Fruit fly (Drosophila melanogaster) whole organism, embryonic: ENCODE results near the gene CG32568.

ENCODE experiments used
- Adf1 ChIP-seq: fragments of 200-800 bp; sonication (Bioruptor generic); IDR thresholded peaks from 2 replicates; pipeline ENCODE4 v1.3.6; 2022; ENCODE audit warnings: missing biosample characterization, missing genetic modification characterization
- B-H2 ChIP-seq: fragments of 200-800 bp; sonication (Bioruptor generic); optimal IDR thresholded peaks from 2 replicates; lab custom pipeline; 2018; ENCODE audit warnings: missing biosample characterization, mild to moderate bottlenecking, missing genetic modification characterization
- CG10147 ChIP-seq: fragments of 200-800 bp; sonication (Bioruptor generic); optimal IDR thresholded peaks from 2 replicates; lab custom pipeline; 2019; ENCODE audit warnings: missing biosample characterization, mild to moderate bottlenecking, missing genetic modification characterization, moderate library complexity
- CG10321 ChIP-seq: fragments of 200-800 bp; sonication (Bioruptor generic); IDR thresholded peaks from 2 replicates; pipeline ENCODE4 v1.3.6; 2022; ENCODE audit warnings: missing biosample characterization, missing genetic modification characterization
- CG12104 ChIP-seq: fragments of 200-800 bp; sonication (Bioruptor generic); optimal IDR thresholded peaks from 3 replicates; lab custom pipeline; 2016; ENCODE audit warnings: missing biosample characterization, missing genetic modification characterization
- CG12155 ChIP-seq: fragments of 200-800 bp; sonication (Bioruptor generic); optimal IDR thresholded peaks from 3 replicates; lab custom pipeline; 2016; ENCODE audit warnings: missing biosample characterization, missing genetic modification characterization
- CG12659 ChIP-seq: fragments of 200-800 bp; sonication (Bioruptor generic); optimal IDR thresholded peaks from 3 replicates; lab custom pipeline; 2017; ENCODE audit warnings: mild to moderate bottlenecking, missing biosample characterization, missing genetic modification reagents, missing genetic modification characterization
- CG13123 ChIP-seq: fragments of 200-800 bp; sonication (Bioruptor generic); optimal IDR thresholded peaks from 2 replicates; lab custom pipeline; 2016; ENCODE audit warnings: missing biosample characterization, missing genetic modification characterization
- CG13624 ChIP-seq: fragments of 200-800 bp; sonication (Bioruptor generic); optimal IDR thresholded peaks from 2 replicates; lab custom pipeline; 2016; ENCODE audit warnings: missing biosample characterization, missing genetic modification characterization
- CG14050 ChIP-seq: fragments of 200-800 bp; sonication (Bioruptor generic); IDR thresholded peaks from 3 replicates; pipeline ENCODE4 v1.3.6; 2022; ENCODE audit warnings: missing biosample characterization, missing genetic modification characterization
- CG1529 ChIP-seq: fragments of 200-800 bp; sonication (Bioruptor generic); optimal IDR thresholded peaks from 3 replicates; lab custom pipeline; 2018; ENCODE audit warnings: missing biosample characterization, missing genetic modification characterization
- CG1603 ChIP-seq: fragments of 200-800 bp; sonication (Bioruptor generic); optimal IDR thresholded peaks from 2 replicates; lab custom pipeline; 2019; ENCODE audit warnings: missing biosample characterization, mild to moderate bottlenecking, missing genetic modification characterization, moderate library complexity
- CG16779 ChIP-seq: fragments of 200-800 bp; sonication (Bioruptor generic); IDR thresholded peaks from 2 replicates; pipeline ENCODE4 v1.3.6; 2022; ENCODE audit warnings: missing biosample characterization, missing genetic modification characterization
- CG18619 ChIP-seq: fragments of 200-800 bp; sonication (Bioruptor generic); optimal IDR thresholded peaks from 3 replicates; lab custom pipeline; 2017; ENCODE audit warnings: missing biosample characterization, mild to moderate bottlenecking, missing genetic modification characterization
- CG31441 ChIP-seq: fragments of 200-800 bp; sonication (Bioruptor generic); IDR thresholded peaks from 2 replicates; pipeline ENCODE4 v1.3.6; 2022; ENCODE audit warnings: missing biosample characterization, missing genetic modification characterization
- CG3838 ChIP-seq: fragments of 200-800 bp; sonication (Bioruptor generic); optimal IDR thresholded peaks from 3 replicates; lab custom pipeline; 2016; ENCODE audit warnings: missing biosample characterization, missing genetic modification characterization
- CHES-1-like ChIP-seq: fragments of 200-800 bp; sonication (Bioruptor generic); optimal IDR thresholded peaks from 2 replicates; lab custom pipeline; 2016; ENCODE audit warnings: missing biosample characterization, missing genetic modification characterization
- Camta ChIP-seq: fragments of 200-800 bp; sonication (Bioruptor generic); optimal IDR thresholded peaks from 2 replicates; lab custom pipeline; 2016; ENCODE audit warnings: missing biosample characterization, missing genetic modification characterization
- CrebB ChIP-seq: fragments of 200-800 bp; sonication (Bioruptor generic); optimal IDR thresholded peaks from 3 replicates; lab custom pipeline; 2018; ENCODE audit warnings: missing biosample characterization, mild to moderate bottlenecking, missing genetic modification characterization
- Deaf1 ChIP-seq: fragments of 200-800 bp; optimal IDR thresholded peaks from 3 replicates; lab custom pipeline; 2019; ENCODE audit warnings: missing biosample characterization, mild to moderate bottlenecking, missing genetic modification characterization, moderate library complexity
- Drgx ChIP-seq: fragments of 200-800 bp; sonication (Bioruptor generic); IDR thresholded peaks from 2 replicates; pipeline ENCODE4 v1.3.6; 2022; ENCODE audit warnings: missing biosample characterization, missing genetic modification characterization
- Eip74EF ChIP-seq, 2 experiments: fragments of 200-800 bp in 1 of 2; fragments of >200 bp in 1 of 2; sonication (Bioruptor generic) in 1 of 2; optimal IDR thresholded peaks; 2 replicates each; lab custom pipeline; 2017 to 2019; ENCODE audit warnings: missing biosample characterization in 2 of 2, missing genetic modification characterization in 2 of 2, mild to moderate bottlenecking in 1 of 2, moderate library complexity in 1 of 2
- HLH4C ChIP-seq: fragments of 200-800 bp; sonication (Bioruptor generic); IDR thresholded peaks from 3 replicates; pipeline ENCODE4 v1.3.6; 2022; ENCODE audit warnings: missing biosample characterization, missing genetic modification characterization; ENCODE audit not compliant: partially characterized antibody
- Hey ChIP-seq: fragments of 200-800 bp; sonication (Bioruptor generic); optimal IDR thresholded peaks from 3 replicates; lab custom pipeline; 2018; ENCODE audit warnings: missing biosample characterization, mild to moderate bottlenecking, missing genetic modification characterization
- HmgZ ChIP-seq: fragments of 200-800 bp; sonication (Bioruptor generic); optimal IDR thresholded peaks from 2 replicates; lab custom pipeline; 2018; ENCODE audit warnings: missing biosample characterization, mild to moderate bottlenecking, missing genetic modification characterization
- Hr39 ChIP-seq: fragments of >200 bp; optimal IDR thresholded peaks from 2 replicates; lab custom pipeline; 2017
- MBD-R2 ChIP-seq: fragments of 200-800 bp; sonication (Bioruptor generic); IDR thresholded peaks from 2 replicates; pipeline ENCODE4 v1.3.6; 2022; ENCODE audit warnings: missing biosample characterization, missing genetic modification characterization
- Mad ChIP-seq: fragments of 200-800 bp; sonication (Bioruptor generic); optimal IDR thresholded peaks from 2 replicates; lab custom pipeline; 2016; ENCODE audit warnings: missing biosample characterization, missing genetic modification characterization
- Max ChIP-seq: fragments of 200-800 bp; sonication (Bioruptor generic); optimal IDR thresholded peaks from 2 replicates; lab custom pipeline; 2016; ENCODE audit warnings: missing biosample characterization, mild to moderate bottlenecking, missing genetic modification characterization
- Med ChIP-seq: fragments of 200-800 bp; sonication (Bioruptor generic); peaks from one replicate; lab custom pipeline; 2016; ENCODE audit warnings: missing biosample characterization, missing genetic modification characterization, mild to moderate bottlenecking, inconsistent platforms, moderate library complexity
- NfI ChIP-seq: fragments of 200-800 bp; sonication (Bioruptor generic); optimal IDR thresholded peaks from 3 replicates; lab custom pipeline; 2018; ENCODE audit warnings: missing biosample characterization, mild to moderate bottlenecking, missing genetic modification characterization, moderate library complexity
- Optix ChIP-seq: fragments of 200-800 bp; sonication (Bioruptor generic); IDR thresholded peaks from 3 replicates; pipeline ENCODE4 v1.3.6; 2022; ENCODE audit warnings: missing biosample characterization, missing genetic modification characterization
- PHDP ChIP-seq: fragments of 200-800 bp; sonication (Bioruptor generic); optimal IDR thresholded peaks from 3 replicates; lab custom pipeline; 2018; ENCODE audit warnings: missing biosample characterization, mild to moderate bottlenecking, missing genetic modification characterization, moderate library complexity
- Side ChIP-seq: fragments of 200-800 bp; sonication (Bioruptor generic); optimal IDR thresholded peaks from 2 replicates; lab custom pipeline; 2016; ENCODE audit warnings: missing biosample characterization, missing genetic modification characterization
- Xrp1 ChIP-seq: fragments of 200-800 bp; sonication (Bioruptor generic); IDR thresholded peaks from 2 replicates; pipeline ENCODE4 v1.3.6; 2022; ENCODE audit warnings: missing biosample characterization, missing genetic modification characterization
- al ChIP-seq: fragments of 200-800 bp; sonication (Bioruptor generic); IDR thresholded peaks from 2 replicates; pipeline ENCODE4 v1.3.6; 2022; ENCODE audit warnings: missing biosample characterization, missing genetic modification characterization
- bab2 ChIP-seq: fragments of 200-800 bp; sonication (Bioruptor generic); optimal IDR thresholded peaks from 2 replicates; lab custom pipeline; 2016; ENCODE audit warnings: missing biosample characterization, missing genetic modification characterization
- cad ChIP-seq: fragments of >200 bp; optimal IDR thresholded peaks from 2 replicates; lab custom pipeline; 2017; ENCODE audit warnings: missing biosample characterization, missing genetic modification characterization
- chinmo ChIP-seq: fragments of 200-800 bp; sonication (Bioruptor generic); IDR thresholded peaks from 4 replicates; pipeline ENCODE4 v1.3.6; 2022; ENCODE audit warnings: missing biosample characterization, missing genetic modification characterization; ENCODE audit not compliant: partially characterized antibody
- chm ChIP-seq: fragments of 200-800 bp; sonication (Bioruptor generic); IDR thresholded peaks from 2 replicates; pipeline ENCODE4 v1.3.6; 2022; ENCODE audit warnings: missing biosample characterization, missing genetic modification characterization
- cwo ChIP-seq: fragments of 200-800 bp; sonication (Bioruptor generic); optimal IDR thresholded peaks from 3 replicates; lab custom pipeline; 2017; ENCODE audit warnings: missing biosample characterization, missing genetic modification characterization, mild to moderate bottlenecking, moderate library complexity, missing genetic modification reagents
- disco-r ChIP-seq: fragments of 200-800 bp; sonication (Bioruptor generic); optimal IDR thresholded peaks from 2 replicates; lab custom pipeline; 2016; ENCODE audit warnings: missing biosample characterization, missing genetic modification characterization
- ftz-f1 ChIP-seq: fragments of 200-800 bp; sonication (Bioruptor generic); optimal IDR thresholded peaks from 2 replicates; lab custom pipeline; 2016; ENCODE audit warnings: missing biosample characterization, missing genetic modification characterization
- lilli ChIP-seq: fragments of 200-800 bp; sonication (Bioruptor generic); optimal IDR thresholded peaks from 3 replicates; lab custom pipeline; 2016; ENCODE audit warnings: missing biosample characterization, missing genetic modification characterization
- pnt ChIP-seq: fragments of 200-800 bp; sonication (Bioruptor generic); optimal IDR thresholded peaks from 3 replicates; lab custom pipeline; 2016; ENCODE audit warnings: missing biosample characterization, missing genetic modification characterization
- sens-2 ChIP-seq: fragments of 200-800 bp; sonication (Bioruptor generic); IDR thresholded peaks from 2 replicates; pipeline ENCODE4 v1.3.6; 2022; ENCODE audit warnings: missing biosample characterization, missing genetic modification characterization
- slp2 ChIP-seq: fragments of 200-800 bp; sonication (Bioruptor generic); optimal IDR thresholded peaks from 2 replicates; lab custom pipeline; 2016; ENCODE audit warnings: missing biosample characterization, missing genetic modification characterization
- sr ChIP-seq: fragments of 200-800 bp; sonication (Bioruptor generic); IDR thresholded peaks from 3 replicates; pipeline ENCODE4 v1.3.6; 2022; ENCODE audit warnings: missing biosample characterization, missing genetic modification characterization
- tin ChIP-seq: fragments of 200-800 bp; sonication (Bioruptor generic); optimal IDR thresholded peaks from 3 replicates; lab custom pipeline; 2016; ENCODE audit warnings: missing biosample characterization, missing genetic modification characterization
- tio ChIP-seq: fragments of 200-800 bp; sonication (Bioruptor generic); optimal IDR thresholded peaks from 2 replicates; lab custom pipeline; 2017; ENCODE audit warnings: missing biosample characterization, missing genetic modification characterization, inconsistent platforms
- tna ChIP-seq: fragments of 200-800 bp; sonication (Bioruptor generic); IDR thresholded peaks from 2 replicates; pipeline ENCODE4 v1.3.6; 2022; ENCODE audit warnings: missing biosample characterization, missing genetic modification characterization; ENCODE audit not compliant: partially characterized antibody
- zf30C ChIP-seq: fragments of 200-800 bp; sonication (Bioruptor generic); optimal IDR thresholded peaks from 3 replicates; lab custom pipeline; 2018; ENCODE audit warnings: missing biosample characterization, mild to moderate bottlenecking, missing genetic modification characterization

The CG32568 gene

dm6 chrX:16783141-16783715 is 42.5 kb downstream of the CG32568 start, which contains the start of gene if (continued):
- TF ChIP-seq CG31441 (GFP tag; lab: Robert Waterston, UW) (no peak), CG14050 (GFP tag; lab: Robert Waterston, UW) (no peak), CHES-1-like (GFP tag; lab: Kevin White, UChicago) (no peak), tio (GFP tag; lab: Kevin White, UChicago) (no peak), Adf1 (no peak), slp2 (no peak), pnt (GFP tag; lab: Kevin White, UChicago) (no peak), bab2 (GFP tag; lab: Kevin White, UChicago) (no peak), Med (GFP tag; lab: Kevin White, UChicago) (peak; percentile 75), Side (GFP tag; lab: Kevin White, UChicago) (no peak), chm (GFP tag; lab: Robert Waterston, UW) (peak; percentile 60), B-H2 (GFP tag; lab: Kevin White, UChicago) (no peak), cwo (GFP tag; lab: Kevin White, UChicago) (no peak), Deaf1 (tag; lab: Kevin White, UChicago) (no peak), Mad (GFP tag; lab: Kevin White, UChicago) (no peak), NfI (no peak), cad (no peak), tin (no peak), CG16779 (GFP tag; lab: Robert Waterston, UW) (no peak), zf30C (GFP tag; lab: Kevin White, UChicago) (no peak), CrebB (no peak), Drgx (GFP tag; lab: Robert Waterston, UW) (no peak), CG10147 (no peak), CG1529 (GFP tag; lab: Kevin White, UChicago) (no peak), HmgZ (no peak), MBD-R2 (GFP tag; lab: Robert Waterston, UW) (no peak), Max (no peak), HLH4C (GFP tag; lab: Robert Waterston, UW) (no peak), sr (GFP tag; lab: Robert Waterston, UW) (no peak), al (GFP tag; lab: Robert Waterston, UW) (no peak), CG3838 (GFP tag; lab: Kevin White, UChicago) (no peak), CG12155 (GFP tag; lab: Kevin White, UChicago) (no peak), CG13123 (GFP tag; lab: Kevin White, UChicago) (no peak), Eip74EF (GFP tag; optimal IDR thresholded peaks at IDR 0.05; lab: Kevin White, UChicago) (no peak), disco-r (GFP tag; lab: Kevin White, UChicago) (no peak), lilli (GFP tag; lab: Kevin White, UChicago) (no peak), CG10321 (GFP tag; lab: Robert Waterston, UW) (no peak), Hey (tag; lab: Kevin White, UChicago) (no peak), chinmo (GFP tag; lab: Robert Waterston, UW) (0 out of 4 replicates have a peak, but pooled peaks have one; percentile 56), PHDP (tag; lab: Kevin White, UChicago) (no peak), sens-2 (GFP tag; lab: Robert Waterston, UW) (no peak), Xrp1 (no peak), CG1603 (tag; lab: Kevin White, UChicago) (peak; percentile 24), CG12659 (GFP tag; lab: Kevin White, UChicago) (no peak), Hr39 (no peak), Optix (GFP tag; lab: Robert Waterston, UW) (no peak), CG13624 (GFP tag; lab: Kevin White, UChicago) (no peak), Camta (no peak), ftz-f1 (GFP tag; lab: Kevin White, UChicago) (no peak), tna (0 out of 2 replicates have a peak, but pooled peaks have one; percentile 50), CG12104 (GFP tag; lab: Kevin White, UChicago) (no peak), CG18619 (GFP tag; lab: Kevin White, UChicago) (no peak)
